Fruit fly (Drosophila melanogaster) whole organism, embryonic: ENCODE results near the gene CG16789.

Experiments
- CG11560 ChIP-seq: fragments of 200-800 bp; sonication (Bioruptor generic); IDR thresholded peaks from 3 replicates; pipeline ENCODE4 v1.3.6; 2022; ENCODE audit warnings: missing biosample characterization, missing genetic modification characterization
- CG12104 ChIP-seq: fragments of 200-800 bp; sonication (Bioruptor generic); optimal IDR thresholded peaks from 3 replicates; lab custom pipeline; 2016; ENCODE audit warnings: missing biosample characterization, missing genetic modification characterization
- CG12659 ChIP-seq: fragments of 200-800 bp; sonication (Bioruptor generic); optimal IDR thresholded peaks from 3 replicates; lab custom pipeline; 2017; ENCODE audit warnings: mild to moderate bottlenecking, missing biosample characterization, missing genetic modification reagents, missing genetic modification characterization
- CG12744 ChIP-seq: fragments of 200-800 bp; sonication (Bioruptor generic); optimal IDR thresholded peaks from 2 replicates; lab custom pipeline; 2016; ENCODE audit warnings: missing biosample characterization, missing genetic modification characterization
- CG1529 ChIP-seq: fragments of 200-800 bp; sonication (Bioruptor generic); optimal IDR thresholded peaks from 3 replicates; lab custom pipeline; 2018; ENCODE audit warnings: missing biosample characterization, missing genetic modification characterization
- CG17568 ChIP-seq: fragments of 200-800 bp; sonication (Bioruptor generic); optimal IDR thresholded peaks from 2 replicates; lab custom pipeline; 2018; ENCODE audit warnings: missing biosample characterization, mild to moderate bottlenecking, missing genetic modification characterization, moderate library complexity
- CG2116 ChIP-seq: fragments of 200-800 bp; sonication (Bioruptor generic); optimal IDR thresholded peaks from 3 replicates; lab custom pipeline; 2018; ENCODE audit warnings: missing biosample characterization, mild to moderate bottlenecking, missing genetic modification characterization
- CG2678 ChIP-seq: fragments of 200-800 bp; sonication (Bioruptor generic); optimal IDR thresholded peaks from 3 replicates; lab custom pipeline; 2019; ENCODE audit warnings: missing biosample characterization, mild to moderate bottlenecking, missing genetic modification characterization, moderate library complexity
- CG2712 ChIP-seq: fragments of 200-800 bp; optimal IDR thresholded peaks from 3 replicates; lab custom pipeline; 2019; ENCODE audit warnings: missing biosample characterization, mild to moderate bottlenecking, missing genetic modification characterization, moderate library complexity
- CG31388 ChIP-seq: fragments of 200-800 bp; sonication (Bioruptor generic); optimal IDR thresholded peaks from 2 replicates; lab custom pipeline; 2016; ENCODE audit warnings: missing biosample characterization, missing genetic modification characterization
- CG32532 ChIP-seq: fragments of 200-800 bp; sonication (Bioruptor generic); IDR thresholded peaks from 2 replicates; pipeline ENCODE4 v1.3.6; 2022; ENCODE audit warnings: missing biosample characterization, missing genetic modification characterization
- CG34422 ChIP-seq: fragments of 200-800 bp; sonication (Bioruptor generic); IDR thresholded peaks from 3 replicates; pipeline ENCODE4 v1.3.6; 2022; ENCODE audit warnings: missing biosample characterization, missing genetic modification characterization
- CG3847 ChIP-seq: fragments of 200-800 bp; sonication (Bioruptor generic); IDR thresholded peaks from 2 replicates; pipeline ENCODE4 v1.3.6; 2022; ENCODE audit warnings: missing biosample characterization, missing genetic modification characterization
- CG4424 ChIP-seq: fragments of 200-800 bp; sonication (Bioruptor generic); optimal IDR thresholded peaks from 3 replicates; lab custom pipeline; 2016; ENCODE audit warnings: missing biosample characterization, missing genetic modification characterization
- CG6254 ChIP-seq: fragments of 200-800 bp; sonication (Bioruptor generic); optimal IDR thresholded peaks from 3 replicates; lab custom pipeline; 2017; ENCODE audit warnings: mild to moderate bottlenecking, missing biosample characterization, missing genetic modification reagents, missing genetic modification characterization
- CG6689 ChIP-seq: fragments of 200-800 bp; sonication (Bioruptor generic); IDR thresholded peaks from 2 replicates; pipeline ENCODE4 v1.3.6; 2022; ENCODE audit warnings: missing biosample characterization, missing genetic modification characterization
- CG7372 ChIP-seq: fragments of 200-800 bp; sonication (Bioruptor generic); IDR thresholded peaks from 2 replicates; pipeline ENCODE4 v1.3.6; 2022; ENCODE audit warnings: missing biosample characterization, missing genetic modification characterization
- CG7556 ChIP-seq: fragments of 200-800 bp; sonication (Bioruptor generic); optimal IDR thresholded peaks from 2 replicates; lab custom pipeline; 2017; ENCODE audit warnings: missing biosample characterization, mild to moderate bottlenecking, missing genetic modification characterization
- CG7987 ChIP-seq: fragments of 200-800 bp; sonication (Bioruptor generic); optimal IDR thresholded peaks from 2 replicates; lab custom pipeline; 2018; ENCODE audit warnings: missing biosample characterization, mild to moderate bottlenecking, missing genetic modification characterization, moderate library complexity
- CG9727 ChIP-seq: fragments of 200-800 bp; sonication (Bioruptor generic); optimal IDR thresholded peaks from 3 replicates; lab custom pipeline; 2017; ENCODE audit warnings: missing biosample characterization, mild to moderate bottlenecking, missing genetic modification characterization
- Dip2 ChIP-seq: fragments of 200-800 bp; sonication (Bioruptor generic); IDR thresholded peaks from 2 replicates; pipeline ENCODE4 v1.3.6; 2022; ENCODE audit warnings: missing biosample characterization, missing genetic modification characterization
- Dll ChIP-seq: fragments of 200-800 bp; sonication (Bioruptor generic); IDR thresholded peaks from 4 replicates; pipeline ENCODE4 v1.3.6; 2022; ENCODE audit warnings: missing biosample characterization, missing genetic modification characterization; ENCODE audit not compliant: partially characterized antibody
- Doc2 ChIP-seq: fragments of 200-800 bp; sonication (Bioruptor generic); IDR thresholded peaks from 2 replicates; pipeline ENCODE4 v1.3.6; 2022; ENCODE audit warnings: missing biosample characterization, missing genetic modification characterization
- Dref ChIP-seq: fragments of 200-800 bp; sonication (Bioruptor generic); IDR thresholded peaks from 2 replicates; pipeline ENCODE4 v1.3.6; 2022; ENCODE audit warnings: missing biosample characterization, missing genetic modification characterization
- E2f1 ChIP-seq: fragments of 200-800 bp; sonication (Bioruptor generic); IDR thresholded peaks from 2 replicates; pipeline ENCODE4 v1.3.6; 2022; ENCODE audit warnings: missing biosample characterization, missing genetic modification characterization
- HmgZ ChIP-seq: fragments of 200-800 bp; sonication (Bioruptor generic); optimal IDR thresholded peaks from 2 replicates; lab custom pipeline; 2018; ENCODE audit warnings: missing biosample characterization, mild to moderate bottlenecking, missing genetic modification characterization
- Hmx ChIP-seq: fragments of 200-800 bp; sonication (Bioruptor generic); optimal IDR thresholded peaks from 2 replicates; lab custom pipeline; 2016; ENCODE audit warnings: missing biosample characterization, missing genetic modification characterization
- Hr51 ChIP-seq, 2 experiments: fragments of 200-800 bp; sonication (Bioruptor generic); optimal IDR thresholded peaks; 2 replicates in 1 of 2; 3 replicates in 1 of 2; lab custom pipeline; 2016 to 2018; ENCODE audit warnings: missing biosample characterization in 2 of 2, missing genetic modification characterization in 2 of 2, mild to moderate bottlenecking in 1 of 2, moderate library complexity in 1 of 2
- Lhr ChIP-seq: fragments of 200-800 bp; sonication (Bioruptor generic); optimal IDR thresholded peaks from 3 replicates; lab custom pipeline; 2017; ENCODE audit warnings: mild to moderate bottlenecking, missing biosample characterization, missing genetic modification reagents, missing genetic modification characterization
- Meics ChIP-seq: fragments of 200-800 bp; sonication (Bioruptor generic); optimal IDR thresholded peaks from 2 replicates; lab custom pipeline; 2017; ENCODE audit warnings: missing biosample characterization, mild to moderate bottlenecking, missing genetic modification characterization
- Ravus ChIP-seq: fragments of 200-800 bp; sonication (Bioruptor generic); IDR thresholded peaks from 2 replicates; pipeline ENCODE4 v1.3.6; 2022; ENCODE audit warnings: missing biosample characterization, missing genetic modification characterization
- Sin3A ChIP-seq: fragments of >200 bp; optimal IDR thresholded peaks from 2 replicates; lab custom pipeline; 2018
- Sox100B ChIP-seq: fragments of 200-800 bp; sonication (Bioruptor generic); optimal IDR thresholded peaks from 3 replicates; lab custom pipeline; 2018; ENCODE audit warnings: missing biosample characterization, mild to moderate bottlenecking, missing genetic modification characterization
- Sry-β ChIP-seq: fragments of 200-800 bp; sonication (Bioruptor generic); optimal IDR thresholded peaks from 2 replicates; lab custom pipeline; 2018; ENCODE audit warnings: missing biosample characterization, mild to moderate bottlenecking, missing genetic modification characterization, moderate library complexity
- Xbp1 ChIP-seq: fragments of 200-800 bp; sonication (Bioruptor generic); optimal IDR thresholded peaks from 3 replicates; lab custom pipeline; 2016; ENCODE audit warnings: missing biosample characterization, mild to moderate bottlenecking, missing genetic modification characterization
- amos ChIP-seq: fragments of 200-800 bp; sonication (Bioruptor generic); IDR thresholded peaks from 2 replicates; pipeline ENCODE4 v1.3.6; 2022; ENCODE audit warnings: missing biosample characterization, missing genetic modification characterization; ENCODE audit not compliant: partially characterized antibody
- aop ChIP-seq: fragments of 200-800 bp; sonication (Bioruptor generic); IDR thresholded peaks from 2 replicates; pipeline ENCODE4 v1.3.6; 2022; ENCODE audit warnings: missing biosample characterization, missing genetic modification characterization
- az2 ChIP-seq: fragments of 200-800 bp; sonication (Bioruptor generic); optimal IDR thresholded peaks from 3 replicates; lab custom pipeline; 2016; ENCODE audit warnings: missing biosample characterization, missing genetic modification characterization
- cas ChIP-seq: fragments of 200-800 bp; sonication (Bioruptor generic); IDR thresholded peaks from 2 replicates; pipeline ENCODE4 v1.3.6; 2022; ENCODE audit warnings: missing biosample characterization, missing genetic modification characterization
- cwo ChIP-seq: fragments of 200-800 bp; sonication (Bioruptor generic); optimal IDR thresholded peaks from 3 replicates; lab custom pipeline; 2017; ENCODE audit warnings: missing biosample characterization, missing genetic modification characterization, mild to moderate bottlenecking, moderate library complexity, missing genetic modification reagents
- fu2 ChIP-seq: fragments of 200-800 bp; sonication (Bioruptor generic); optimal IDR thresholded peaks from 2 replicates; lab custom pipeline; 2016; ENCODE audit warnings: missing biosample characterization, missing genetic modification characterization
- hb ChIP-seq: fragments of 200-800 bp; sonication (Bioruptor generic); IDR thresholded peaks from 3 replicates; pipeline ENCODE4 v1.3.6; 2022; ENCODE audit warnings: missing biosample characterization, missing genetic modification characterization; ENCODE audit not compliant: partially characterized antibody
- kah ChIP-seq: fragments of 200-800 bp; sonication (Bioruptor generic); optimal IDR thresholded peaks from 2 replicates; lab custom pipeline; 2018; ENCODE audit warnings: missing biosample characterization, mild to moderate bottlenecking, missing genetic modification characterization
- lab ChIP-seq: fragments of 200-800 bp; sonication (Bioruptor generic); optimal IDR thresholded peaks from 3 replicates; lab custom pipeline; 2017; ENCODE audit warnings: missing biosample characterization, missing genetic modification characterization, mild to moderate bottlenecking, moderate library complexity, missing genetic modification reagents
- maf-S ChIP-seq: fragments of 200-800 bp; sonication (Bioruptor generic); optimal IDR thresholded peaks from 2 replicates; lab custom pipeline; 2016; ENCODE audit warnings: missing biosample characterization, missing genetic modification characterization
- otp ChIP-seq: fragments of 200-800 bp; sonication (Bioruptor generic); IDR thresholded peaks from 3 replicates; pipeline ENCODE4, ENCODE4 v1.3.6; 2022; ENCODE audit warnings: missing biosample characterization, missing genetic modification characterization
- pfk ChIP-seq: fragments of 200-800 bp; sonication (Bioruptor generic); optimal IDR thresholded peaks from 2 replicates; lab custom pipeline; 2018; ENCODE audit warnings: missing biosample characterization, mild to moderate bottlenecking, missing genetic modification characterization, moderate library complexity
- pum ChIP-seq: fragments of 200-800 bp; sonication (Bioruptor generic); optimal IDR thresholded peaks from 2 replicates; lab custom pipeline; 2016; ENCODE audit warnings: missing biosample characterization, missing genetic modification characterization
- stc ChIP-seq: fragments of 200-800 bp; sonication (Bioruptor generic); IDR thresholded peaks from 2 replicates; pipeline ENCODE4 v1.3.6; 2022; ENCODE audit warnings: missing biosample characterization, missing genetic modification characterization
- unc-4 ChIP-seq: fragments of 200-800 bp; sonication (Bioruptor generic); IDR thresholded peaks from 2 replicates; pipeline ENCODE4 v1.3.6; 2022; ENCODE audit warnings: missing biosample characterization, missing genetic modification characterization; ENCODE audit not compliant: partially characterized antibody
- usp ChIP-seq: fragments of >200 bp; optimal IDR thresholded peaks from 2 replicates; lab custom pipeline; 2017; ENCODE audit warnings: missing biosample characterization, missing genetic modification characterization
- vfl ChIP-seq: fragments of 200-800 bp; sonication (Bioruptor generic); optimal IDR thresholded peaks from 2 replicates; lab custom pipeline; 2016; ENCODE audit warnings: missing biosample characterization, missing genetic modification characterization

Gene CG16789

dm6 chr3R:9600558-9600959, 34.6 kb downstream of the CG16789 start (continued):
- TF ChIP-seq otp (GFP tag; lab: Robert Waterston, UW), result no peak
- no peak for TF ChIP-seq CG2116 (GFP tag; lab: Kevin White, UChicago)
- no peak for TF ChIP-seq Xbp1 (GFP tag; lab: Kevin White, UChicago)
- TF ChIP-seq Lhr, result no peak
- TF ChIP-seq CG7556 (GFP tag; lab: Kevin White, UChicago), result peak; percentile 28
- TF ChIP-seq CG12744 (GFP tag; lab: Kevin White, UChicago), result no peak
- TF ChIP-seq CG11560 (tag; lab: Robert Waterston, UW), result 0 out of 3 replicates have a peak, but pooled peaks have one; percentile 18
- TF ChIP-seq cwo (GFP tag; lab: Kevin White, UChicago), result peak; percentile 78
- TF ChIP-seq Dll, result no peak
- TF ChIP-seq Meics (GFP tag; lab: Kevin White, UChicago), result peak; percentile 78
- peak; percentile 15 for TF ChIP-seq CG1529 (GFP tag; lab: Kevin White, UChicago)
- peak; percentile 40 for TF ChIP-seq CG12104 (GFP tag; lab: Kevin White, UChicago)
- no peak for TF ChIP-seq amos (GFP tag; lab: Robert Waterston, UW)
- TF ChIP-seq stc (GFP tag; lab: Robert Waterston, UW), result 0 out of 2 replicates have a peak, but pooled peaks have one; percentile 37
- TF ChIP-seq Ravus (GFP tag; lab: Robert Waterston, UW), result no peak
- TF ChIP-seq HmgZ (tag; lab: Kevin White, UChicago), result no peak
- TF ChIP-seq CG17568, result peak; percentile 36
- peak; percentile 24; the same call in 1 of the 2 replicates for TF ChIP-seq CG7372 (GFP tag; lab: Robert Waterston, UW)
- TF ChIP-seq aop (GFP tag; lab: Robert Waterston, UW), result no peak
- TF ChIP-seq CG7987 (GFP tag; lab: Kevin White, UChicago), result peak; percentile 6
- no peak for TF ChIP-seq hb (GFP tag; lab: Robert Waterston, UW)
- TF ChIP-seq Hmx, result no peak
- no peak for TF ChIP-seq Sry-β (GFP tag; lab: Kevin White, UChicago)
- no peak for TF ChIP-seq Dref
- no peak for TF ChIP-seq pfk (GFP tag; lab: Kevin White, UChicago)
- peak in 1 of 2 experiments; percentile 9 for TF ChIP-seq Hr51 (GFP tag; optimal IDR thresholded peaks at IDR 0.05; lab: Kevin White, UChicago)
- TF ChIP-seq Sin3A (lab: Kevin White, UChicago), result no peak
- TF ChIP-seq pum (GFP tag; lab: Kevin White, UChicago), result no peak
- TF ChIP-seq unc-4 (GFP tag; lab: Robert Waterston, UW), result no peak
- TF ChIP-seq CG12659 (GFP tag; lab: Kevin White, UChicago), result peak; percentile 42
- TF ChIP-seq lab (GFP tag; lab: Kevin White, UChicago), result peak; percentile 81
- TF ChIP-seq CG2678, result peak; percentile 86
- TF ChIP-seq Dip2, result no peak
- TF ChIP-seq E2f1, result no peak
- peak; percentile 72 for TF ChIP-seq CG9727 (GFP tag; lab: Kevin White, UChicago)
- TF ChIP-seq usp (GFP tag; lab: Kevin White, UChicago), result no peak
- peak; percentile 51 for TF ChIP-seq Sox100B (GFP tag; lab: Kevin White, UChicago)
- peak; percentile 45 for TF ChIP-seq CG2712
- TF ChIP-seq az2, result no peak
- peak; percentile 35; the same call in 1 of the 2 replicates for TF ChIP-seq CG6689 (GFP tag; lab: Robert Waterston, UW)
- TF ChIP-seq vfl (GFP tag; lab: Kevin White, UChicago), result no peak
- TF ChIP-seq cas, result no peak
- TF ChIP-seq CG34422 (GFP tag; lab: Robert Waterston, UW), result no peak
- no peak for TF ChIP-seq maf-S (GFP tag; lab: Kevin White, UChicago)
- TF ChIP-seq CG3847 (GFP tag; lab: Robert Waterston, UW), result peak; percentile 32
- TF ChIP-seq kah, result no peak
- no peak for TF ChIP-seq fu2 (GFP tag; lab: Kevin White, UChicago)
- TF ChIP-seq CG4424 (GFP tag; lab: Kevin White, UChicago), result peak; percentile 28
- TF ChIP-seq Doc2 (GFP tag; lab: Robert Waterston, UW), result no peak
- no peak for TF ChIP-seq CG31388 (GFP tag; lab: Kevin White, UChicago)
- peak; percentile 57 for TF ChIP-seq CG32532 (GFP tag; lab: Robert Waterston, UW)
- no peak for TF ChIP-seq CG6254 (GFP tag; lab: Kevin White, UChicago)
